Fruit fly (Drosophila melanogaster) whole organism, prepupa: ENCODE results near the gene CG14391.

Source experiments
- Blimp-1 ChIP-seq: fragments of 200-800 bp; sonication (Bioruptor generic); optimal IDR thresholded peaks from 3 replicates; lab custom pipeline; 2017; ENCODE audit warnings: missing biosample characterization, missing genetic modification characterization, mild to moderate bottlenecking, moderate library complexity, missing genetic modification reagents
- CG10631 ChIP-seq: fragments of 200-800 bp; sonication (Bioruptor generic); optimal IDR thresholded peaks from 2 replicates; lab custom pipeline; 2016; ENCODE audit warnings: missing biosample characterization, missing genetic modification characterization
- CG10669 ChIP-seq: fragments of 200-800 bp; sonication (Bioruptor generic); optimal IDR thresholded peaks from 3 replicates; lab custom pipeline; 2018; ENCODE audit warnings: missing biosample characterization, mild to moderate bottlenecking, missing genetic modification characterization, moderate library complexity
- CG11294 ChIP-seq: fragments of 200-800 bp; sonication (Bioruptor generic); IDR thresholded peaks from 2 replicates; pipeline ENCODE4 v1.3.6; 2022; ENCODE audit warnings: missing biosample characterization, missing genetic modification characterization
- CG11762 ChIP-seq: fragments of 200-800 bp; sonication (Bioruptor generic); optimal IDR thresholded peaks from 3 replicates; lab custom pipeline; 2016; ENCODE audit warnings: missing biosample characterization, missing genetic modification characterization; ENCODE audit not compliant: insufficient read depth
- CG11902 ChIP-seq: fragments of 200-800 bp; sonication (Bioruptor generic); optimal IDR thresholded peaks from 3 replicates; lab custom pipeline; 2016; ENCODE audit warnings: missing biosample characterization, missing genetic modification characterization
- CG15336 ChIP-seq: fragments of 200-800 bp; sonication (Bioruptor generic); IDR thresholded peaks from 2 replicates; pipeline ENCODE4 v1.3.6; 2022; ENCODE audit warnings: missing biosample characterization, missing genetic modification characterization
- CG1621 ChIP-seq: fragments of 200-800 bp; sonication (Bioruptor generic); optimal IDR thresholded peaks from 3 replicates; lab custom pipeline; 2018; ENCODE audit warnings: missing biosample characterization, mild to moderate bottlenecking, missing genetic modification characterization
- CG16779 ChIP-seq: fragments of 200-800 bp; sonication (Bioruptor generic); optimal IDR thresholded peaks from 3 replicates; lab custom pipeline; 2017; ENCODE audit warnings: missing biosample characterization, mild to moderate bottlenecking, missing genetic modification characterization
- CG3032 ChIP-seq: fragments of 200-800 bp; optimal IDR thresholded peaks from 2 replicates; lab custom pipeline; 2019; ENCODE audit warnings: missing biosample characterization, mild to moderate bottlenecking, missing genetic modification characterization, moderate library complexity
- CG31627 ChIP-seq: fragments of 200-800 bp; sonication (Bioruptor generic); optimal IDR thresholded peaks from 3 replicates; lab custom pipeline; 2016; ENCODE audit warnings: missing biosample characterization, missing genetic modification characterization
- CG34406 ChIP-seq: fragments of 200-800 bp; sonication (Bioruptor generic); optimal IDR thresholded peaks from 3 replicates; lab custom pipeline; 2016; ENCODE audit warnings: missing biosample characterization, missing genetic modification characterization
- CG3919 ChIP-seq: fragments of 200-800 bp; sonication (Bioruptor generic); optimal IDR thresholded peaks from 3 replicates; lab custom pipeline; 2016; ENCODE audit warnings: missing biosample characterization, missing genetic modification characterization
- CG4318 ChIP-seq: fragments of 200-800 bp; sonication (Bioruptor generic); optimal IDR thresholded peaks from 3 replicates; lab custom pipeline; 2017; ENCODE audit warnings: missing biosample characterization, mild to moderate bottlenecking, missing genetic modification characterization
- CG6163 ChIP-seq: fragments of 200-800 bp; sonication (Bioruptor generic); IDR thresholded peaks from 3 replicates; pipeline ENCODE4 v1.3.6; 2022; ENCODE audit warnings: missing biosample characterization, missing genetic modification characterization
- CG6276 ChIP-seq: fragments of 200-800 bp; sonication (Bioruptor generic); optimal IDR thresholded peaks from 2 replicates; lab custom pipeline; 2017; ENCODE audit warnings: missing biosample characterization, mild to moderate bottlenecking, missing genetic modification characterization
- CG6792 ChIP-seq: fragments of 200-800 bp; sonication (Bioruptor generic); optimal IDR thresholded peaks from 3 replicates; lab custom pipeline; 2016; ENCODE audit warnings: missing biosample characterization, missing genetic modification characterization
- CG6808 ChIP-seq: fragments of 200-800 bp; sonication (Bioruptor generic); optimal IDR thresholded peaks from 3 replicates; lab custom pipeline; 2017; ENCODE audit warnings: missing biosample characterization, missing genetic modification characterization, mild to moderate bottlenecking, moderate library complexity, missing genetic modification reagents
- CG6854 ChIP-seq: fragments of 200-800 bp; sonication (Bioruptor generic); optimal IDR thresholded peaks from 2 replicates; lab custom pipeline; 2017; ENCODE audit warnings: missing biosample characterization, mild to moderate bottlenecking, missing genetic modification characterization
- CG7368 ChIP-seq: fragments of 200-800 bp; sonication (Bioruptor generic); optimal IDR thresholded peaks from 3 replicates; lab custom pipeline; 2016; ENCODE audit warnings: missing biosample characterization, missing genetic modification characterization
- CG8319 ChIP-seq: fragments of 200-800 bp; sonication (Bioruptor generic); optimal IDR thresholded peaks from 3 replicates; lab custom pipeline; 2016; ENCODE audit warnings: missing biosample characterization, missing genetic modification characterization
- CG8632 ChIP-seq: fragments of 200-800 bp; sonication (Bioruptor generic); optimal IDR thresholded peaks from 3 replicates; lab custom pipeline; 2016; ENCODE audit warnings: missing biosample characterization, missing genetic modification characterization
- CG9139 ChIP-seq: fragments of 200-800 bp; sonication (Bioruptor generic); optimal IDR thresholded peaks from 3 replicates; lab custom pipeline; 2017; ENCODE audit warnings: missing biosample characterization, mild to moderate bottlenecking, missing genetic modification characterization
- Eip75B ChIP-seq: fragments of 200-800 bp; sonication (Bioruptor generic); optimal IDR thresholded peaks from 3 replicates; lab custom pipeline; 2016; ENCODE audit warnings: missing biosample characterization, missing genetic modification characterization
- Eip78C ChIP-seq: fragments of 200-800 bp; sonication (Bioruptor generic); peaks from one replicate; lab custom pipeline; 2016; ENCODE audit warnings: missing biosample characterization, missing genetic modification characterization
- Eip93F ChIP-seq: fragments of 200-800 bp; sonication (Bioruptor generic); optimal IDR thresholded peaks from 2 replicates; lab custom pipeline; 2016; ENCODE audit warnings: missing biosample characterization, mild to moderate bottlenecking, missing genetic modification characterization
- Ets21C ChIP-seq: fragments of 200-800 bp; sonication (Bioruptor generic); optimal IDR thresholded peaks from 3 replicates; lab custom pipeline; 2016; ENCODE audit warnings: missing biosample characterization, missing genetic modification characterization
- Ets96B ChIP-seq: fragments of 200-800 bp; optimal IDR thresholded peaks from 2 replicates; lab custom pipeline; 2019; ENCODE audit warnings: missing biosample characterization, mild to moderate bottlenecking, missing genetic modification characterization, moderate library complexity
- Gug ChIP-seq: fragments of 200-800 bp; sonication (Bioruptor generic); IDR thresholded peaks from 2 replicates; pipeline ENCODE4 v1.3.6; 2022; ENCODE audit warnings: missing biosample characterization, missing genetic modification characterization
- Hr38 ChIP-seq: sonication (Bioruptor generic); optimal IDR thresholded peaks from 2 replicates; lab custom pipeline; 2016; ENCODE audit warnings: missing biosample characterization, missing genetic modification characterization
- Hr39 ChIP-seq: fragments of 200-800 bp; sonication (Bioruptor generic); optimal IDR thresholded peaks from 2 replicates; lab custom pipeline; 2016; ENCODE audit warnings: missing biosample characterization, missing genetic modification characterization
- OdsH ChIP-seq: fragments of 200-800 bp; sonication (Bioruptor generic); optimal IDR thresholded peaks from 3 replicates; lab custom pipeline; 2016; ENCODE audit warnings: missing biosample characterization, missing genetic modification characterization
- Smox ChIP-seq: fragments of 200-800 bp; sonication (Bioruptor generic); optimal IDR thresholded peaks from 3 replicates; lab custom pipeline; 2016; ENCODE audit warnings: missing biosample characterization, missing genetic modification characterization
- Sox14 ChIP-seq: fragments of 200-800 bp; sonication (Bioruptor generic); optimal IDR thresholded peaks from 3 replicates; lab custom pipeline; 2016; ENCODE audit warnings: missing biosample characterization, missing genetic modification characterization
- Sox15 ChIP-seq: fragments of 200-800 bp; sonication (Bioruptor generic); optimal IDR thresholded peaks from 3 replicates; lab custom pipeline; 2016; ENCODE audit warnings: missing biosample characterization, missing genetic modification characterization
- acj6 ChIP-seq: fragments of 200-800 bp; sonication (Bioruptor generic); optimal IDR thresholded peaks from 3 replicates; lab custom pipeline; 2016; ENCODE audit warnings: missing biosample characterization, missing genetic modification characterization
- cyc ChIP-seq: fragments of 200-800 bp; sonication (Bioruptor generic); optimal IDR thresholded peaks from 3 replicates; lab custom pipeline; 2016; ENCODE audit warnings: missing biosample characterization, missing genetic modification characterization
- dac ChIP-seq: fragments of 200-800 bp; sonication (Bioruptor generic); optimal IDR thresholded peaks from 2 replicates; lab custom pipeline; 2017; ENCODE audit warnings: missing biosample characterization, mild to moderate bottlenecking, missing genetic modification characterization
- eg ChIP-seq: fragments of 200-800 bp; sonication (Bioruptor generic); IDR thresholded peaks from 3 replicates; pipeline ENCODE4 v1.3.6; 2022; ENCODE audit warnings: missing biosample characterization, missing genetic modification characterization
- esn ChIP-seq: fragments of 200-800 bp; sonication (Bioruptor generic); optimal IDR thresholded peaks from 2 replicates; lab custom pipeline; 2016; ENCODE audit warnings: missing biosample characterization, mild to moderate bottlenecking, missing genetic modification characterization, moderate library complexity
- fd59A ChIP-seq: fragments of 200-800 bp; sonication (Bioruptor generic); optimal IDR thresholded peaks from 2 replicates; lab custom pipeline; 2017; ENCODE audit warnings: missing biosample characterization, mild to moderate bottlenecking, missing genetic modification characterization, missing genetic modification reagents
- fd85E ChIP-seq: fragments of 200-800 bp; sonication (Bioruptor generic); optimal IDR thresholded peaks from 3 replicates; lab custom pipeline; 2016; ENCODE audit warnings: missing biosample characterization, missing genetic modification characterization
- lz ChIP-seq: fragments of 200-800 bp; sonication (Bioruptor generic); optimal IDR thresholded peaks from 3 replicates; lab custom pipeline; 2016; ENCODE audit warnings: missing biosample characterization, missing genetic modification characterization
- net ChIP-seq: fragments of 200-800 bp; sonication (Bioruptor generic); optimal IDR thresholded peaks from 3 replicates; lab custom pipeline; 2016; ENCODE audit warnings: missing biosample characterization, missing genetic modification characterization
- pdm3 ChIP-seq: fragments of 200-800 bp; sonication (Bioruptor generic); optimal IDR thresholded peaks from 3 replicates; lab custom pipeline; 2016; ENCODE audit warnings: missing biosample characterization, missing genetic modification characterization
- salr ChIP-seq, 2 experiments: fragments of 200-800 bp; sonication (Bioruptor generic); optimal IDR thresholded peaks; 3 replicates each; lab custom pipeline; 2016 to 2018; ENCODE audit warnings: missing biosample characterization in 2 of 2, missing genetic modification characterization in 2 of 2, mild to moderate bottlenecking in 1 of 2
- spab ChIP-seq: fragments of 200-800 bp; sonication (Bioruptor generic); optimal IDR thresholded peaks from 2 replicates; lab custom pipeline; 2017; ENCODE audit warnings: missing biosample characterization, mild to moderate bottlenecking, missing genetic modification characterization, missing genetic modification reagents
- ss ChIP-seq, 2 experiments: fragments of 200-800 bp; sonication (Bioruptor generic); optimal IDR thresholded peaks; 2 replicates in 1 of 2; 3 replicates in 1 of 2; lab custom pipeline; 2017 to 2018; ENCODE audit warnings: mild to moderate bottlenecking in 2 of 2, missing biosample characterization in 2 of 2, missing genetic modification characterization in 2 of 2, moderate library complexity in 1 of 2
- vri ChIP-seq: fragments of 200-800 bp; sonication (Bioruptor generic); optimal IDR thresholded peaks from 3 replicates; lab custom pipeline; 2016; ENCODE audit warnings: missing biosample characterization, mild to moderate bottlenecking, missing genetic modification characterization

CG14391 gene

dm6 chr3R:12727944-12728649 is 33.5 kb upstream of the CG14391 start (continued):
- TF ChIP-seq CG8632 (GFP tag; lab: Kevin White, UChicago), result no peak
- TF ChIP-seq CG3032 (tag; lab: Kevin White, UChicago), result peak; percentile 9
- peak; percentile 8 for TF ChIP-seq cyc (GFP tag; lab: Kevin White, UChicago)
- TF ChIP-seq CG10631 (GFP tag; lab: Kevin White, UChicago), result peak; percentile 3
- TF ChIP-seq CG11902 (GFP tag; lab: Kevin White, UChicago), result no peak
- no peak for TF ChIP-seq salr (GFP tag; optimal IDR thresholded peaks at IDR 0.05; lab: Kevin White, UChicago)
- TF ChIP-seq CG6808, result no peak
- peak; percentile 11 for TF ChIP-seq Ets96B (tag; lab: Kevin White, UChicago)
- peak; percentile 55; the same call in 1 of the 3 replicates for TF ChIP-seq CG6163 (GFP tag; lab: Robert Waterston, UW)
- TF ChIP-seq net (GFP tag; lab: Kevin White, UChicago), result no peak
- no peak for TF ChIP-seq Blimp-1 (GFP tag; lab: Kevin White, UChicago)
- TF ChIP-seq CG1621 (tag; lab: Kevin White, UChicago), result peak; percentile 23
- TF ChIP-seq OdsH, result peak; percentile 22
- TF ChIP-seq Smox (GFP tag; lab: Kevin White, UChicago), result peak; percentile 8
- peak; percentile 42 for TF ChIP-seq CG3919
- peak; percentile 22 for TF ChIP-seq pdm3 (GFP tag; lab: Kevin White, UChicago)
- TF ChIP-seq CG34406, result no peak
- TF ChIP-seq Eip78C (GFP tag; lab: Kevin White, UChicago), result peak; percentile 71
- TF ChIP-seq CG9139 (GFP tag; lab: Kevin White, UChicago), result no peak
- no peak for TF ChIP-seq CG8319 (GFP tag; lab: Kevin White, UChicago)
- no peak for TF ChIP-seq Gug (GFP tag; lab: Robert Waterston, UW)
- no peak for TF ChIP-seq Ets21C (GFP tag; lab: Kevin White, UChicago)
- TF ChIP-seq Sox15 (GFP tag; lab: Kevin White, UChicago), result no peak
- no peak for TF ChIP-seq fd85E (GFP tag; lab: Kevin White, UChicago)
- peak; percentile 17 for TF ChIP-seq CG10669
- no peak for TF ChIP-seq Eip75B (GFP tag; lab: Kevin White, UChicago)
- TF ChIP-seq CG31627 (GFP tag; lab: Kevin White, UChicago), result peak; percentile 13
- no peak for TF ChIP-seq dac (GFP tag; lab: Kevin White, UChicago)
- TF ChIP-seq acj6 (GFP tag; lab: Kevin White, UChicago), result peak; percentile 27
- TF ChIP-seq CG4318, result peak; percentile 4
- TF ChIP-seq Eip93F (GFP tag; lab: Kevin White, UChicago), result no peak
- TF ChIP-seq vri (GFP tag; lab: Kevin White, UChicago), result no peak

dm6 chr3R:12723759-12724158 is 29.1 kb upstream of the CG14391 start:
- TF ChIP-seq Smox (GFP tag; lab: Kevin White, UChicago), result peak; percentile 16
- TF ChIP-seq CG6792 (GFP tag; lab: Kevin White, UChicago), result no peak
- TF ChIP-seq CG11294, result no peak
- no peak for TF ChIP-seq CG6276 (GFP tag; lab: Kevin White, UChicago)
- no peak for TF ChIP-seq CG3919
- TF ChIP-seq dac (GFP tag; lab: Kevin White, UChicago), result no peak
- TF ChIP-seq Eip75B (GFP tag; lab: Kevin White, UChicago), result no peak
- TF ChIP-seq lz (GFP tag; lab: Kevin White, UChicago), result peak; percentile 15
- TF ChIP-seq Sox14, result no peak
- TF ChIP-seq CG10669, result no peak
- no peak for TF ChIP-seq CG4318
- no peak for TF ChIP-seq fd85E (GFP tag; lab: Kevin White, UChicago)
- no peak for TF ChIP-seq Hr38 (GFP tag; lab: Kevin White, UChicago)
- no peak for TF ChIP-seq ss (GFP tag; optimal IDR thresholded peaks at IDR 0.05; lab: Kevin White, UChicago)
- TF ChIP-seq CG15336 (GFP tag; lab: Robert Waterston, UW), result no peak
- TF ChIP-seq CG16779 (tag; lab: Kevin White, UChicago), result no peak
- TF ChIP-seq spab, result no peak
- TF ChIP-seq Eip93F (GFP tag; lab: Kevin White, UChicago), result no peak
- TF ChIP-seq cyc (GFP tag; lab: Kevin White, UChicago), result peak; percentile 36
- no peak for TF ChIP-seq CG7368 (GFP tag; lab: Kevin White, UChicago)
- TF ChIP-seq vri (GFP tag; lab: Kevin White, UChicago), result no peak
- peak; percentile 43 for TF ChIP-seq esn (GFP tag; lab: Kevin White, UChicago)
- no peak for TF ChIP-seq CG11762 (GFP tag; lab: Kevin White, UChicago)
- TF ChIP-seq OdsH, result peak; percentile 14
- TF ChIP-seq Hr39 (GFP tag; lab: Kevin White, UChicago), result peak; percentile 22
- no peak for TF ChIP-seq CG6854 (GFP tag; lab: Kevin White, UChicago)
- no peak for TF ChIP-seq fd59A
- TF ChIP-seq eg (GFP tag; lab: Robert Waterston, UW), result no peak
